Worm (Caenorhabditis elegans) whole organism, midembryonic: ENCODE data around the gene F02C12.2.
"Not testable (repeated sequence)": the region's sequence is repeated elsewhere in the genome, so short reads cannot be mapped to it uniquely, and the experiment has no call there.

ENCODE experiments used
- T22C8.4 ChIP-seq: fragments of 200-800 bp; sonication (Bioruptor generic); IDR thresholded peaks from 2 replicates; pipeline ENCODE4 v1.3.6; 2022; ENCODE audit warnings: missing genetic modification characterization, missing compliant biosample characterization
- cog-1 ChIP-seq: sonication (generic microtip); optimal IDR thresholded peaks from 2 replicates; lab custom pipeline; 2016; ENCODE audit warnings: missing genetic modification characterization, missing compliant biosample characterization
- flt-1 ChIP-seq: fragments of 200-800 bp; sonication (Bioruptor generic); IDR thresholded peaks from 2 replicates; pipeline ENCODE4 v1.3.6; 2022; ENCODE audit warnings: missing genetic modification characterization, missing compliant biosample characterization
- klf-2 ChIP-seq: fragments of 200-800 bp; sonication (Bioruptor generic); conservative IDR thresholded peaks from 2 replicates; pipeline ENCODE4 v1.3.6; 2022; ENCODE audit warnings: missing genetic modification reagents, missing genetic modification characterization, missing compliant biosample characterization
- med-1 ChIP-seq: sonication (generic microtip); optimal IDR thresholded peaks from 2 replicates; lab custom pipeline; 2017; ENCODE audit warnings: missing genetic modification characterization, mild to moderate bottlenecking, missing compliant biosample characterization, antibody characterized with exemption, missing genetic modification reagents; ENCODE audit not compliant: insufficient read depth
- ref-1 ChIP-seq: fragments of 200-800 bp; sonication (Bioruptor generic); conservative IDR thresholded peaks from 2 replicates; pipeline ENCODE4 v1.3.6; 2022; ENCODE audit warnings: missing genetic modification reagents, missing genetic modification characterization, missing compliant biosample characterization
- tab-1 ChIP-seq: fragments of 200-800 bp; sonication (Bioruptor generic); IDR thresholded peaks from 2 replicates; pipeline ENCODE4 v1.3.6; 2022; ENCODE audit warnings: missing genetic modification characterization, missing compliant biosample characterization
- ztf-23 ChIP-seq: fragments of 200-800 bp; sonication (Bioruptor generic); IDR thresholded peaks from 2 replicates; pipeline ENCODE4 v1.3.6; 2022; ENCODE audit warnings: missing genetic modification reagents, missing genetic modification characterization, missing compliant biosample characterization
- ztf-29 ChIP-seq: fragments of 200-800 bp; sonication (Bioruptor generic); IDR thresholded peaks from 2 replicates; pipeline ENCODE4 v1.3.6; 2022; ENCODE audit warnings: missing genetic modification reagents, missing genetic modification characterization, missing compliant biosample characterization

Gene F02C12.2

ce11 chrX:13428755-13429154 is 29.6 kb upstream of the F02C12.2 start, which contains the start of gene fkh-4:
Gene fkh-4 (minus strand): TSS chrX:13428855.
- not testable (repeated sequence) for TF ChIP-seq ref-1 (GFP tag; lab: Robert Waterston, UW); klf-2 (GFP tag; lab: Robert Waterston, UW); tab-1

ce11 chrX:13423340-13423739 is 24.2 kb upstream of the F02C12.2 start, which contains the start of gene fkh-3:
Gene fkh-3 (minus strand): TSS chrX:13423440.
- TF ChIP-seq klf-2 (GFP tag; lab: Robert Waterston, UW) (no peak), flt-1 (no peak), tab-1 (no peak), cog-1 (tag; lab: Kevin White, UChicago) (no peak), T22C8.4 (no peak), ztf-29 (GFP tag; lab: Robert Waterston, UW) (no peak), ref-1 (GFP tag; lab: Robert Waterston, UW) (no peak), med-1 (GFP tag; lab: Kevin White, UChicago) (no peak), ztf-23 (GFP tag; lab: Robert Waterston, UW) (no peak)

ce11 chrX:13421068-13421467 is 21.9 kb upstream of the F02C12.2 start:
- TF ChIP-seq med-1 (GFP tag; lab: Kevin White, UChicago) (no peak), ztf-23 (GFP tag; lab: Robert Waterston, UW) (no peak)

- TF ChIP-seq med-1 (GFP tag; lab: Kevin White, UChicago), result no peak
- TF ChIP-seq ztf-23 (GFP tag; lab: Robert Waterston, UW), result no peak
- TF ChIP-seq klf-2 (GFP tag; lab: Robert Waterston, UW), result no peak
- TF ChIP-seq tab-1, result no peak
- TF ChIP-seq ref-1 (GFP tag; lab: Robert Waterston, UW), result no peak
- peak; percentile 58 for TF ChIP-seq cog-1 (tag; lab: Kevin White, UChicago)
Measured at ce11 chrX:13419884-13420339, 20.8 kb upstream of the F02C12.2 start, which contains the start of gene C29F7.3. Gene C29F7.3 (minus strand): TSS chrX:13419934.

ce11 chrX:13417479-13417878 is 18.4 kb upstream of the F02C12.2 start:
- TF ChIP-seq med-1 (GFP tag; lab: Kevin White, UChicago) (no peak), tab-1 (no peak), T22C8.4 (no peak), ztf-23 (GFP tag; lab: Robert Waterston, UW) (no peak), klf-2 (GFP tag; lab: Robert Waterston, UW) (no peak), ref-1 (GFP tag; lab: Robert Waterston, UW) (no peak), ztf-29 (GFP tag; lab: Robert Waterston, UW) (no peak), flt-1 (no peak), cog-1 (tag; lab: Kevin White, UChicago) (no peak)

- TF ChIP-seq klf-2 (GFP tag; lab: Robert Waterston, UW), result no peak
- TF ChIP-seq flt-1, result no peak
- no peak for TF ChIP-seq ref-1 (GFP tag; lab: Robert Waterston, UW)
- no peak for TF ChIP-seq cog-1 (tag; lab: Kevin White, UChicago)
- no peak for TF ChIP-seq ztf-29 (GFP tag; lab: Robert Waterston, UW)
- TF ChIP-seq med-1 (GFP tag; lab: Kevin White, UChicago), result no peak
- no peak for TF ChIP-seq tab-1
- no peak for TF ChIP-seq T22C8.4
- no peak for TF ChIP-seq ztf-23 (GFP tag; lab: Robert Waterston, UW)
Measured at ce11 chrX:13415722-13416121, 16.6 kb upstream of the F02C12.2 start, which contains the start of gene C29F7.2. Gene C29F7.2 (plus strand): TSS chrX:13416078.

- peak; percentile 86 for TF ChIP-seq tab-1
- peak; percentile 60 for TF ChIP-seq flt-1
- TF ChIP-seq ztf-23 (GFP tag; lab: Robert Waterston, UW), result peak; percentile 65; the same call in 1 of the 2 replicates
- TF ChIP-seq med-1 (GFP tag; lab: Kevin White, UChicago), result no peak
- TF ChIP-seq T22C8.4, result no peak
- TF ChIP-seq klf-2 (GFP tag; lab: Robert Waterston, UW), result peak; percentile 77
- TF ChIP-seq ztf-29 (GFP tag; lab: Robert Waterston, UW), result peak; percentile 84
- TF ChIP-seq cog-1 (tag; lab: Kevin White, UChicago), result peak; percentile 17
- TF ChIP-seq ref-1 (GFP tag; lab: Robert Waterston, UW), result no peak; the same call in 1 of the 2 replicates
Measured at ce11 chrX:13414974-13415373, 15.9 kb upstream of the F02C12.2 start.

- TF ChIP-seq med-1 (GFP tag; lab: Kevin White, UChicago), result no peak
- no peak for TF ChIP-seq T22C8.4
- no peak for TF ChIP-seq ztf-23 (GFP tag; lab: Robert Waterston, UW)
- TF ChIP-seq cog-1 (tag; lab: Kevin White, UChicago), result no peak
- no peak for TF ChIP-seq ref-1 (GFP tag; lab: Robert Waterston, UW)
- TF ChIP-seq klf-2 (GFP tag; lab: Robert Waterston, UW), result no peak
- no peak for TF ChIP-seq tab-1
- TF ChIP-seq ztf-29 (GFP tag; lab: Robert Waterston, UW), result no peak
- TF ChIP-seq flt-1, result no peak
Measured at ce11 chrX:13412307-13412706, 13.2 kb upstream of the F02C12.2 start.

ce11 chrX:13411306-13411705 is 12.2 kb upstream of the F02C12.2 start:
- no peak for TF ChIP-seq cog-1 (tag; lab: Kevin White, UChicago)
- no peak for TF ChIP-seq ztf-23 (GFP tag; lab: Robert Waterston, UW)
- TF ChIP-seq med-1 (GFP tag; lab: Kevin White, UChicago), result no peak
- TF ChIP-seq T22C8.4, result no peak
- no peak for TF ChIP-seq flt-1
- TF ChIP-seq tab-1, result no peak
- no peak for TF ChIP-seq klf-2 (GFP tag; lab: Robert Waterston, UW)
- no peak for TF ChIP-seq ref-1 (GFP tag; lab: Robert Waterston, UW)
- TF ChIP-seq ztf-29 (GFP tag; lab: Robert Waterston, UW), result no peak

ce11 chrX:13409543-13409942 is 10.4 kb upstream of the F02C12.2 start, which contains the start of the genes cyp-13B1 and C29F7.1:
Gene cyp-13B1 (minus strand): TSS chrX:13409643.
Gene C29F7.1 (plus strand): TSS chrX:13409936.
- TF ChIP-seq tab-1, result no peak
- no peak for TF ChIP-seq med-1 (GFP tag; lab: Kevin White, UChicago)
- no peak for TF ChIP-seq klf-2 (GFP tag; lab: Robert Waterston, UW)
- TF ChIP-seq cog-1 (tag; lab: Kevin White, UChicago), result no peak
- no peak for TF ChIP-seq flt-1
- no peak for TF ChIP-seq ztf-23 (GFP tag; lab: Robert Waterston, UW)
- no peak for TF ChIP-seq ref-1 (GFP tag; lab: Robert Waterston, UW)
- no peak for TF ChIP-seq ztf-29 (GFP tag; lab: Robert Waterston, UW)
- no peak for TF ChIP-seq T22C8.4
